Worm (Caenorhabditis elegans) whole organism, L4/young adult: Measurements from ENCODE around the gene ZK105.8.

Source experiments
- W03F9.2 ChIP-seq: fragments of 150-350 bp; optimal IDR thresholded peaks from 2 replicates; lab custom pipeline; 2014; ENCODE audit warnings: missing biosample characterization, missing genetic modification characterization
- dao-5 ChIP-seq: sonication (generic microtip); optimal IDR thresholded peaks from 2 replicates; lab custom pipeline; 2016; ENCODE audit warnings: missing genotype, missing genetic modification characterization, moderate library complexity, missing compliant biosample characterization
- him-1 ChIP-seq: sonication (generic microtip); optimal IDR thresholded peaks from 2 replicates; lab custom pipeline; 2016; ENCODE audit warnings: missing genotype, missing genetic modification reagents, missing genetic modification characterization, missing compliant biosample characterization

DNA sequence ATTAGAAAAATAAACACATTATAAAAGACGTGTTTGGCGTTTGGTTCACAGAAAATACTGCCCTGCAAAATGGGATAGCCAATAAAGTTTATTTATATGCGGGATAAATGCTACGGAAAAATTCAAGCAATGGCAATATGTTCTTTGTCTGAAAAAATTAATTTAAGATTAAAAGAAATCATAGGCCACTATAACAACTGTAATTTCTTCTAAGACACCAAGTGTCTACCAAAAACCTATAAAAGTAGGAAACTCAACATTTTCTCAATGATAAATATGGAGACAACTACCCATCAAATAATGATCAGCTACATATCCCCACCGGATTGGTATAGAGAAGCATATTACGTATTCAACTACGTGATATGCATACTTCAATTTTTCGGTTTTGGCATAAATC lies 19.0 kb upstream of the ZK105.8 start, which contains the start of gene srw-3:
- no peak for TF ChIP-seq W03F9.2 (tag; lab: Kevin White, UChicago)
- no peak for TF ChIP-seq him-1
- TF ChIP-seq dao-5 (tag; lab: Kevin White, UChicago), result no peak
